Comparison of ENCODE assay signal across 3 fruit fly cellular contexts in genomic region chr3R:30283037-30283590, dm6.
TF ChIP-seq lines count a peak whose summit lies in the region.

No protein-coding gene starts in this region.

- TF ChIP-seq CTCF in whole organism, embryonic (GFP tag; optimal IDR thresholded peaks at IDR 0.05; lab: Kevin White, UChicago) = no peak

TF ChIP-seq in whole organism, adult, 20 proteins besides CTCF, POLR2A, EP300 and RAD21:
- TF ChIP-seq Clk (GFP tag; optimal IDR thresholded peaks at IDR 0.05; lab: Kevin White, UChicago) = no peak
- TF ChIP-seq CG1620 (GFP tag; optimal IDR thresholded peaks at IDR 0.05; lab: Kevin White, UChicago) = no peak
- TF ChIP-seq cic (GFP tag; optimal IDR thresholded peaks at IDR 0.05; lab: Kevin White, UChicago) = peak; percentile 61
- peak; percentile 40 for TF ChIP-seq tj (GFP tag; optimal IDR thresholded peaks at IDR 0.05; lab: Kevin White, UChicago)

TF ChIP-seq in whole organism, embryonic, 481 proteins besides CTCF, POLR2A, EP300 and RAD21:
- TF ChIP-seq CG2875 (GFP tag; optimal IDR thresholded peaks at IDR 0.05; lab: Kevin White, UChicago) (no peak), Hr78 (GFP tag; optimal IDR thresholded peaks at IDR 0.05; lab: Kevin White, UChicago) (peak in 1 of 2 experiments; percentile 71), CG12071 (GFP tag; optimal IDR thresholded peaks at IDR 0.05; lab: Kevin White, UChicago) (no peak), vvl (GFP tag; IDR thresholded peaks at IDR 0.05; lab: Robert Waterston, UW) (peak; percentile 47; the same call in 1 of the 2 replicates), B-H2 (GFP tag; optimal IDR thresholded peaks at IDR 0.05; lab: Kevin White, UChicago) (no peak), Chrac-16 (GFP tag; optimal IDR thresholded peaks at IDR 0.05; lab: Kevin White, UChicago) (no peak), fd102C (GFP tag; optimal IDR thresholded peaks at IDR 0.05; lab: Kevin White, UChicago) (no peak), Hr51 (GFP tag; optimal IDR thresholded peaks at IDR 0.05; lab: Kevin White, UChicago) (no peak), CG14050 (GFP tag; IDR thresholded peaks at IDR 0.05; lab: Robert Waterston, UW) (no peak), nom (GFP tag; optimal IDR thresholded peaks at IDR 0.05; lab: Kevin White, UChicago) (no peak), gcm (GFP tag; optimal IDR thresholded peaks at IDR 0.05; lab: Kevin White, UChicago) (peak; percentile 24), CG2120 (GFP tag; optimal IDR thresholded peaks at IDR 0.05; lab: Kevin White, UChicago) (peak; percentile 2), CG4282 (GFP tag; optimal IDR thresholded peaks at IDR 0.05; lab: Kevin White, UChicago) (no peak), CG8089 (GFP tag; optimal IDR thresholded peaks at IDR 0.05; lab: Kevin White, UChicago) (no peak), grn (GFP tag; optimal IDR thresholded peaks at IDR 0.05; lab: Kevin White, UChicago) (no peak), gcm2 (GFP tag; optimal IDR thresholded peaks at IDR 0.05; lab: Kevin White, UChicago) (no peak), CG17328 (GFP tag; IDR thresholded peaks at IDR 0.05; lab: Robert Waterston, UW) (no peak), Optix (GFP tag; IDR thresholded peaks at IDR 0.05; lab: Robert Waterston, UW) (no peak), grau (tag; optimal IDR thresholded peaks at IDR 0.05; lab: Kevin White, UChicago) (no peak), NK7.1 (GFP tag; optimal IDR thresholded peaks at IDR 0.05; lab: Kevin White, UChicago) (no peak), Abd-B (GFP tag; optimal IDR thresholded peaks at IDR 0.05; lab: Kevin White, UChicago) (no peak), crp (GFP tag; optimal IDR thresholded peaks at IDR 0.05; lab: Kevin White, UChicago) (no peak), jing (GFP tag; optimal IDR thresholded peaks at IDR 0.05; lab: Kevin White, UChicago) (no peak), croc (GFP tag; conservative IDR thresholded peaks at IDR 0.05; lab: Robert Waterston, UW) (no peak), tin (GFP tag; optimal IDR thresholded peaks at IDR 0.05; lab: Kevin White, UChicago) (no peak), CG9932 (GFP tag; IDR thresholded peaks at IDR 0.05; lab: Robert Waterston, UW) (peak; percentile 27; the same call in 1 of the 2 replicates), CG13894 (tag; optimal IDR thresholded peaks at IDR 0.05; lab: Kevin White, UChicago) (peak; percentile 67), CG10274 (GFP tag; optimal IDR thresholded peaks at IDR 0.05; lab: Kevin White, UChicago) (no peak), Vsx1 (GFP tag; optimal IDR thresholded peaks at IDR 0.05; lab: Kevin White, UChicago) (no peak), lilli (GFP tag; optimal IDR thresholded peaks at IDR 0.05; lab: Kevin White, UChicago) (peak; percentile 1), CG3995 (GFP tag; optimal IDR thresholded peaks at IDR 0.05; lab: Kevin White, UChicago) (no peak), sr (GFP tag; IDR thresholded peaks at IDR 0.05; lab: Robert Waterston, UW) (0 out of 3 replicates have a peak, but pooled peaks have one; percentile 19), pum (GFP tag; optimal IDR thresholded peaks at IDR 0.05; lab: Kevin White, UChicago) (no peak), Med (GFP tag; lab: Kevin White, UChicago) (peak; percentile 20), ara (GFP tag; IDR thresholded peaks at IDR 0.05; lab: Robert Waterston, UW) (no peak), bigmax (GFP tag; optimal IDR thresholded peaks at IDR 0.05; lab: Kevin White, UChicago) (peak; percentile 75)

TF ChIP-seq in whole organism, prepupa, 60 proteins besides CTCF, POLR2A, EP300 and RAD21:
- TF ChIP-seq Eip78C (GFP tag; lab: Kevin White, UChicago) = peak; percentile 38
- TF ChIP-seq Sox102F (GFP tag; optimal IDR thresholded peaks at IDR 0.05; lab: Kevin White, UChicago) = no peak
- peak; percentile 67 for TF ChIP-seq svp (GFP tag; lab: Kevin White, UChicago)
- no peak for TF ChIP-seq fd85E (GFP tag; optimal IDR thresholded peaks at IDR 0.05; lab: Kevin White, UChicago)
